Fruit fly (Drosophila melanogaster): ENCODE results near the gene r.

DNA sequence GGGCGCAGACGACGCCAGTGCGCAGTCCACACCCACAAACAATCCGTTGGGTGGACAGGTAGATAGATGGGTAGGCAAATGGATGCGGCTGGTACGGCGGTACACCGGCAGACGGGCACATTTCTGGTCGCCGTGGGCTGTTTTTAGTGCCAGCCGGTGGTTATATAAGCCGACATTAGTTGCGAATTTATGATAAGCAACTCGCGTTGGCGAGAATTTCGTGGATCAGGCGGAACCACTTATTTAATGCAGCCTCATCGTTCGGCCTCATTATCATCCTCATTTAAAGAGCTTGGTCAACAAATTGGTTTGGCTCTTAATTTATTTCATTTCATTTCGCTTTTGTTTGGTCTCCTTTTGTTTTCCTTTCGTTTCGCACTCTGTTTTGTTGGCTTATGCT, 36.4 kb upstream of the r start:
- TF ChIP-seq CG31365 (tag; optimal IDR thresholded peaks at IDR 0.05) (no peak), NFAT (GFP tag; IDR thresholded peaks at IDR 0.05) (no peak), CG4854 (GFP tag; optimal IDR thresholded peaks at IDR 0.05) (no peak), klu (GFP tag; IDR thresholded peaks at IDR 0.05) (no peak), Deaf1 (tag; optimal IDR thresholded peaks at IDR 0.05) (no peak), mam (GFP tag; optimal IDR thresholded peaks at IDR 0.05) (no peak), Tbp (GFP tag; optimal IDR thresholded peaks at IDR 0.05) (no peak), CG42726 (GFP tag; IDR thresholded peaks at IDR 0.05; ENCODE audit: partially characterized antibody) (no peak), CG10366 (GFP tag; IDR thresholded peaks at IDR 0.05) (no peak)
